Fruit fly (Drosophila melanogaster): ENCODE measurements around the gene beat-IIa.

Gene beat-IIa

dm6 chr3R:17406411-17406810, 40.5 kb upstream of the beat-IIa start, which contains the start of the genes CG42824 and CG42798:
TSS of gene CG42824 (minus strand) at chr3R:17406511.
TSS of gene CG42798 (plus strand) at chr3R:17406678.
- no peak for TF ChIP-seq tj (GFP tag; optimal IDR thresholded peaks at IDR 0.05)
- no peak for TF ChIP-seq Mnt (GFP tag; optimal IDR thresholded peaks at IDR 0.05)
- no peak for TF ChIP-seq CG1620 (GFP tag; optimal IDR thresholded peaks at IDR 0.05)
- no peak for TF ChIP-seq CG7045 (GFP tag; optimal IDR thresholded peaks at IDR 0.05)
- TF ChIP-seq CG14711 (tag; optimal IDR thresholded peaks at IDR 0.05) = no peak

- TF ChIP-seq cnc (optimal IDR thresholded peaks at IDR 0.05) = no peak
- no peak for TF ChIP-seq cic (GFP tag; optimal IDR thresholded peaks at IDR 0.05)
- TF ChIP-seq CG7045 (GFP tag; optimal IDR thresholded peaks at IDR 0.05) = no peak
These were observed 39.1 kb upstream of the beat-IIa start, which contains the start of gene CG42823 for dm6 chr3R:17405009-17405408. TSS of gene CG42823 (minus strand) at chr3R:17405109.

DNA sequence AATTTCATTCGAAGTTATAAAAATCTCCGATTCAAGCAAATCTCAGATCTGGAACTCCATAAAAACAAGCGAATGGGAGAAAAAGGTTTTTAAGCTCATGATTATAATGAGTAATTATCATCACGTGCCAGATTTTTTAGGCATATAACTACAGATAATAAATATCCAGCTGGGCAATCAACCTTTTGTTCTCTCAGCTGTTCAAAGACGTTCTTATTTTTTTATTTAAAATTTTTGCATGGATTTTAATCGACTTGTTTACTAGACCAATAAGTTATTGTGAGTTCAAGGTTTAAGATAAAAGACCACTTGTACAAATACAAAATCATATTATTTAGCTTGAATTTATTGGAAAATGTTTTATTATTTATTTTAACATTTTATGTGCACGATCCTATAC, 38.2 kb upstream of the beat-IIa start:
- TF ChIP-seq CG33017 (tag; optimal IDR thresholded peaks at IDR 0.05) = no peak
- no peak for TF ChIP-seq CG7101 (tag; optimal IDR thresholded peaks at IDR 0.05)
- no peak for TF ChIP-seq toe (GFP tag; optimal IDR thresholded peaks at IDR 0.05)
- TF ChIP-seq Clk (GFP tag; optimal IDR thresholded peaks at IDR 0.05) = no peak

DNA sequence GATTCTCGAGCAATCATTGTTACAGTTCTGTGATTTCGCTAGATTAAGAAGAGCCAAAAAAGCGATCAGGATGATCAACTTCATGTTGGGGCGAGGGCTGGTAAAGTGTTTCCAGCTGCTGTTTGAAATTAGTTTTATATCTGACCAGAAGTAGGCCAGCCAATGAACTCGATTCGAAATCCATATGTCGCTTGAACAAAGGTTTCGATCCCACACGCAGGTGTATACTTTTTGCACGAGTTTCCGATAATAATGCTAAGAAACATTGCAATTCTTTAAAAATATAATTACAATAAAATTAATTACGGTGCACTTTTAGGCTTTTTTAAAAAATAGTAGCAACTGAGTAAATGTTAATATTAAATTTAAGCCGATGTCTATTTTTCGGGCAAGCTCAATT, 37.7 kb upstream of the beat-IIa start, which contains the start of gene CG34280:
CG34280 (minus strand) TSS at position 101 of the 400 bp plus-strand sequence.
- no peak for TF ChIP-seq CG7101 (tag; optimal IDR thresholded peaks at IDR 0.05)
- TF ChIP-seq kay (GFP tag; ENCODE audit: borderline replicate concordance) = peak; percentile 58

dm6 chr3R:17403188-17403587, 37.3 kb upstream of the beat-IIa start, which contains the start of gene CG34279:
TSS of gene CG34279 (minus strand) at chr3R:17403288.
- TF ChIP-seq Clk (GFP tag; optimal IDR thresholded peaks at IDR 0.05) (no peak), CG7045 (GFP tag; optimal IDR thresholded peaks at IDR 0.05) (no peak), toe (GFP tag; optimal IDR thresholded peaks at IDR 0.05) (no peak), Mnt (GFP tag; optimal IDR thresholded peaks at IDR 0.05) (no peak), CG7101 (tag; optimal IDR thresholded peaks at IDR 0.05) (no peak), Crg-1 (GFP tag; optimal IDR thresholded peaks at IDR 0.05) (no peak), bab1 (GFP tag; optimal IDR thresholded peaks at IDR 0.05) (no peak), Hr96 (GFP tag; optimal IDR thresholded peaks at IDR 0.05) (no peak), CG11617 (GFP tag; optimal IDR thresholded peaks at IDR 0.05) (no peak), cic (GFP tag; optimal IDR thresholded peaks at IDR 0.05) (no peak), tj (GFP tag; optimal IDR thresholded peaks at IDR 0.05) (no peak), CG12768 (GFP tag; optimal IDR thresholded peaks at IDR 0.05) (no peak), CG14711 (tag; optimal IDR thresholded peaks at IDR 0.05) (no peak), CG33017 (tag; optimal IDR thresholded peaks at IDR 0.05) (no peak), pad (GFP tag; optimal IDR thresholded peaks at IDR 0.05) (no peak), CG1620 (GFP tag; optimal IDR thresholded peaks at IDR 0.05) (no peak)

- TF ChIP-seq pad (GFP tag; optimal IDR thresholded peaks at IDR 0.05) (peak; percentile 32), Mnt (GFP tag; optimal IDR thresholded peaks at IDR 0.05) (peak; percentile 36), toe (GFP tag; optimal IDR thresholded peaks at IDR 0.05) (peak; percentile 35), CG5204 (GFP tag; optimal IDR thresholded peaks at IDR 0.05) (peak; percentile 33), CG7045 (GFP tag; optimal IDR thresholded peaks at IDR 0.05) (peak; percentile 30), Hr96 (GFP tag; optimal IDR thresholded peaks at IDR 0.05) (peak; percentile 74), cnc (optimal IDR thresholded peaks at IDR 0.05) (no peak), ovo (GFP tag; optimal IDR thresholded peaks at IDR 0.05) (peak; percentile 42), CG12768 (GFP tag; optimal IDR thresholded peaks at IDR 0.05) (no peak), kay (GFP tag; ENCODE audit: borderline replicate concordance) (no peak), CG1620 (GFP tag; optimal IDR thresholded peaks at IDR 0.05) (peak; percentile 62)
These were observed 36.5 kb upstream of the beat-IIa start, which contains the start of gene Sur-8 for dm6 chr3R:17402434-17402833. TSS of gene Sur-8 (minus strand) at chr3R:17402515.

DNA sequence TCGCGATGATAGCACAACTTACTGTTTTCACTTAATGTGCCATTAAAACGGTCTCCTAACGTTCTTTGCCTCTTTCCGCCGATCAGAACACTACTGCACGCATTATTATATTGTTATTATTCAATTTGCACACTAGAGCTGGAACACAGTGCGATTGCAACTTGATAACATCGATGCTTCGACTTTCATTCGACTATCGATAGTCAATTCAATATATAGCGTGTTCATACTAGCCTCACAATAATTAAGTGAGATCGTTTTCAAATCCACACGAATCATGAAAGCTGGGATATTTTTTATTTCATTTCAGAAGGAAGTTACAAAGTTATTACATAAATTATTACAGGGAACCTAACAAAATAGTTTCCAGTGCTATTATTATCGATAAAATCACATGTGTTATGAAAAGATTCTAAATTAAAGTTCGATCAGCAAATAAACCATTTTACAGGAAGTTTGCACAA, 35.4 kb upstream of the beat-IIa start:
- TF ChIP-seq kay (GFP tag; ENCODE audit: borderline replicate concordance) = peak; percentile 89
- TF ChIP-seq Hr96 (GFP tag; optimal IDR thresholded peaks at IDR 0.05) = peak; percentile 56
- TF ChIP-seq bab1 (GFP tag; optimal IDR thresholded peaks at IDR 0.05) = peak; percentile 45
- TF ChIP-seq CG11617 (GFP tag; optimal IDR thresholded peaks at IDR 0.05) = peak; percentile 1
- TF ChIP-seq Mnt (GFP tag; optimal IDR thresholded peaks at IDR 0.05) = peak; percentile 31
- TF ChIP-seq cic (GFP tag; optimal IDR thresholded peaks at IDR 0.05) = no peak
- TF ChIP-seq tj (GFP tag; optimal IDR thresholded peaks at IDR 0.05) = no peak
- no peak for TF ChIP-seq pad (GFP tag; optimal IDR thresholded peaks at IDR 0.05)
- peak; percentile 48 for TF ChIP-seq CG7101 (tag; optimal IDR thresholded peaks at IDR 0.05)
- no peak for TF ChIP-seq CG12768 (GFP tag; optimal IDR thresholded peaks at IDR 0.05)
- peak; percentile 38 for TF ChIP-seq toe (GFP tag; optimal IDR thresholded peaks at IDR 0.05)
- peak; percentile 20 for TF ChIP-seq ovo (GFP tag; optimal IDR thresholded peaks at IDR 0.05)
- peak; percentile 44 for TF ChIP-seq Crg-1 (GFP tag; optimal IDR thresholded peaks at IDR 0.05)
- TF ChIP-seq Clk (GFP tag; optimal IDR thresholded peaks at IDR 0.05) = no peak
- no peak for TF ChIP-seq CG7045 (GFP tag; optimal IDR thresholded peaks at IDR 0.05)
- TF ChIP-seq cnc (optimal IDR thresholded peaks at IDR 0.05) = no peak
- TF ChIP-seq CG1620 (GFP tag; optimal IDR thresholded peaks at IDR 0.05) = peak; percentile 7
- TF ChIP-seq CG33017 (tag; optimal IDR thresholded peaks at IDR 0.05) = peak; percentile 28
- peak; percentile 22 for TF ChIP-seq CG14711 (tag; optimal IDR thresholded peaks at IDR 0.05)
- TF ChIP-seq CG5204 (GFP tag; optimal IDR thresholded peaks at IDR 0.05) = peak; percentile 78

All from whole organism, adult.